Fruit fly (Drosophila melanogaster): ENCODE results near the gene Mcm6.

The Mcm6 gene

dm6 chrX:6662876-6663551 lies 11.2 kb upstream of the Mcm6 start (continued):
- TF ChIP-seq Antp (GFP tag; optimal IDR thresholded peaks at IDR 0.05) (peak; percentile 48), CG15514 (GFP tag; optimal IDR thresholded peaks at IDR 0.05) (peak; percentile 23), sima (GFP tag; optimal IDR thresholded peaks at IDR 0.05) (no peak), gce (GFP tag; IDR thresholded peaks at IDR 0.05) (peak; percentile 58; the same call in 2 of the 3 replicates), ash1 (GFP tag; optimal IDR thresholded peaks at IDR 0.05) (no peak), CG11085 (GFP tag; IDR thresholded peaks at IDR 0.05) (peak; percentile 12; the same call in 1 of the 2 replicates), PHDP (tag; optimal IDR thresholded peaks at IDR 0.05) (peak; percentile 23), eyg (GFP tag; optimal IDR thresholded peaks at IDR 0.05) (no peak), HLH3B (GFP tag; IDR thresholded peaks at IDR 0.05) (peak; percentile 51; the same call in 1 of the 2 replicates), CG1529 (GFP tag; optimal IDR thresholded peaks at IDR 0.05) (no peak), Asciz (GFP tag; optimal IDR thresholded peaks at IDR 0.05) (peak; percentile 31), chif (GFP tag; optimal IDR thresholded peaks at IDR 0.05) (peak; percentile 19 to 21), E2f1 (GFP tag; IDR thresholded peaks at IDR 0.05) (0 out of 2 replicates have a peak, but pooled peaks have one; percentile 40), insv (GFP tag; optimal IDR thresholded peaks at IDR 0.05) (no peak), cato (GFP tag; optimal IDR thresholded peaks at IDR 0.05; ENCODE audit: borderline replicate concordance) (no peak), cg (GFP tag; optimal IDR thresholded peaks at IDR 0.05) (no peak), ranshi (GFP tag; IDR thresholded peaks at IDR 0.05) (peak; percentile 38; the same call in 1 of the 2 replicates), shn (GFP tag; optimal IDR thresholded peaks at IDR 0.05) (peak; percentile 24), ttk (GFP tag; IDR thresholded peaks at IDR 0.05) (peak; percentile 35; the same call in 1 of the 2 replicates), CG15073 (GFP tag; optimal IDR thresholded peaks at IDR 0.05) (no peak), Hr51 (GFP tag; optimal IDR thresholded peaks at IDR 0.05) (peak in 1 of 2 experiments; percentile 44), mam (GFP tag; optimal IDR thresholded peaks at IDR 0.05) (peak; percentile 24), bcd (GFP tag; optimal IDR thresholded peaks at IDR 0.05) (peak; percentile 21), CG14667 (GFP tag; IDR thresholded peaks at IDR 0.05) (no peak), CG15696 (tag; optimal IDR thresholded peaks at IDR 0.05) (no peak), D (optimal IDR thresholded peaks at IDR 0.05) (no peak), D (GFP tag; optimal IDR thresholded peaks at IDR 0.05) (no peak), ase (GFP tag; IDR thresholded peaks at IDR 0.05) (peak; percentile 33; the same call in 1 of the 3 replicates), CG2199 (GFP tag; IDR thresholded peaks at IDR 0.05) (0 out of 3 replicates have a peak, but pooled peaks have one; percentile 19), Ssrp (tag; optimal IDR thresholded peaks at IDR 0.05) (peak; percentile 68), scrt (GFP tag; optimal IDR thresholded peaks at IDR 0.05) (no peak), TFAM (GFP tag; optimal IDR thresholded peaks at IDR 0.05) (no peak), Meics (GFP tag; optimal IDR thresholded peaks at IDR 0.05) (peak; percentile 55), Bteb2 (GFP tag; optimal IDR thresholded peaks at IDR 0.05) (peak; percentile 38), CG11695 (GFP tag; IDR thresholded peaks at IDR 0.05) (no peak), CG31441 (GFP tag; IDR thresholded peaks at IDR 0.05) (peak; percentile 46), seq (GFP tag; IDR thresholded peaks at IDR 0.05) (peak; percentile 59; the same call in 1 of the 2 replicates), onecut (GFP tag; IDR thresholded peaks at IDR 0.05) (peak; percentile 21), CG2889 (GFP tag; IDR thresholded peaks at IDR 0.05) (no peak), Hey (tag; optimal IDR thresholded peaks at IDR 0.05) (no peak), lmd (GFP tag; IDR thresholded peaks at IDR 0.05) (peak; percentile 69), sr (GFP tag; IDR thresholded peaks at IDR 0.05) (no peak), Aef1 (GFP tag; IDR thresholded peaks at IDR 0.05) (peak; percentile 37; the same call in 1 of the 3 replicates), CG17359 (tag; optimal IDR thresholded peaks at IDR 0.05) (peak; percentile 19), ap (GFP tag; IDR thresholded peaks at IDR 0.05) (0 out of 2 replicates have a peak, but pooled peaks have one; percentile 27), Spps (tag; optimal IDR thresholded peaks at IDR 0.05) (no peak), oc (tag; optimal IDR thresholded peaks at IDR 0.05) (peak; percentile 9), prd (optimal IDR thresholded peaks at IDR 0.05) (no peak), prd (GFP tag; IDR thresholded peaks at IDR 0.05) (peak; percentile 55; the same call in 2 of the 3 replicates), slbo (GFP tag; IDR thresholded peaks at IDR 0.05) (peak; percentile 65)
